Fruit fly (Drosophila melanogaster): ENCODE results near the gene CG4629.

DNA sequence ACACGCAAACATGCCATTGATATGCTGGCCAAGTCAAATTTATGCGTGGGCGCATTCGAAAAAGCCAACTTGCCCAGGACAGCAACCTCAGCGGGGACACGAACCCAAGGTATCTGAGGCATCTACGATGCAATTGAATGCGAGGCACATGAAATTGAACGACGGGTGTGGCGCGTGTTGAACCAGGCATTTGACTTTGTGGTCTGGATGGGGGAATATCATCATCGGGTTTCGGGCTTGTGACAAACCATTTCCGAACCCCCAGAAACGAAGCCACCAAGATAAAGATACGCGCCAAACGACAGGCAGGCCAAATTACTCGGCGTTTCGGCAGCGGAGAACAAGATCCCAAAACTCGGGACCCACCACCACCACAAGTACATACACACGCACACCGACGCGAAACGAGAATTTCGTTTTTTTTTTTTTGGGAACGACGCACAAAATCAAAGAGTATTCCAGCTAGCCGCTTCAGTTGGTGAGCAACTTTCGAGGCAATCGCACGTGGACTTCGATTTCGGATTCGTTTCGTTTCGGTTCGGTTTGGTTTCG lies 40.5 kb upstream of the CG4629 start, which contains the start of gene MFS3:
- TF ChIP-seq psq (optimal IDR thresholded peaks at IDR 0.05) (no peak), Myc (optimal IDR thresholded peaks at IDR 0.05) (no peak), Sin3A (optimal IDR thresholded peaks at IDR 0.05) (no peak)
